Worm (Caenorhabditis elegans) whole organism, L4/young adult: Measurements from ENCODE around the gene gpa-1.

Experiments used
- W03F9.2 ChIP-seq: fragments of 150-350 bp; optimal IDR thresholded peaks from 2 replicates; lab custom pipeline; 2014; ENCODE audit warnings: missing biosample characterization, missing genetic modification characterization
- dao-5 ChIP-seq: sonication (generic microtip); optimal IDR thresholded peaks from 2 replicates; lab custom pipeline; 2016; ENCODE audit warnings: missing genotype, missing genetic modification characterization, moderate library complexity, missing compliant biosample characterization

- TF ChIP-seq dao-5 (tag; lab: Kevin White, UChicago), result no peak
- no peak for TF ChIP-seq W03F9.2 (tag; lab: Kevin White, UChicago)
Measured at ce11 chrV:11156589-11156988, 20.9 kb downstream of the gpa-1 start.
